Worm (Caenorhabditis elegans): ENCODE data around the gene srw-53.

- TF ChIP-seq lin-35 (GFP tag; optimal IDR thresholded peaks at IDR 0.05) = peak in 1 of 2 experiments; percentile 12
- TF ChIP-seq ama-1 (optimal IDR thresholded peaks at IDR 0.05) = no peak
- TF ChIP-seq nhr-11 (tag; optimal IDR thresholded peaks at IDR 0.05) = no peak
- TF ChIP-seq snpc-4 (tag; optimal IDR thresholded peaks at IDR 0.05) = peak; percentile 67
Measured at ce11 chrV:15982733-15983344, 39.6 kb downstream of the srw-53 start, which contains the start of the genes fbxa-99 and F36G9.13.

All from whole organism, L1 larva.